Worm (Caenorhabditis elegans) whole organism, L4/young adult: Measurements from ENCODE around the gene Y49E10.4.
"Not testable (repeated sequence)": the region's sequence is repeated elsewhere in the genome, so short reads cannot be mapped to it uniquely, and the experiment has no call there.

Experiments
- W03F9.2 ChIP-seq: fragments of 150-350 bp; optimal IDR thresholded peaks from 2 replicates; lab custom pipeline; 2014; ENCODE audit warnings: missing biosample characterization, missing genetic modification characterization
- dao-5 ChIP-seq: sonication (generic microtip); optimal IDR thresholded peaks from 2 replicates; lab custom pipeline; 2016; ENCODE audit warnings: missing genotype, missing genetic modification characterization, moderate library complexity, missing compliant biosample characterization
- him-1 ChIP-seq: sonication (generic microtip); optimal IDR thresholded peaks from 2 replicates; lab custom pipeline; 2016; ENCODE audit warnings: missing genotype, missing genetic modification reagents, missing genetic modification characterization, missing compliant biosample characterization

Gene Y49E10.4

ce11 chrIII:12383709-12384108, at the start of gene Y49E10.4:
Y49E10.4 (minus strand) TSS chrIII:12383809.
- TF ChIP-seq dao-5, W03F9.2, him-1 (tag; lab: Kevin White, UChicago): not testable (repeated sequence)

- TF ChIP-seq him-1 (tag; lab: Kevin White, UChicago): no peak
- TF ChIP-seq W03F9.2 (tag; lab: Kevin White, UChicago): no peak
- TF ChIP-seq dao-5 (tag; lab: Kevin White, UChicago): no peak
Measured at ce11 chrIII:12430209-12430608, 46.6 kb upstream of the Y49E10.4 start, which contains the start of gene Y49E10.16. Y49E10.16 (plus strand) TSS chrIII:12430509.

ce11 chrIII:12429579-12430084, 46.0 kb upstream of the Y49E10.4 start, which contains the start of gene snr-6:
snr-6 (minus strand) TSS chrIII:12429629.
- TF ChIP-seq him-1 (tag; lab: Kevin White, UChicago): no peak
- peak; percentile 80 for TF ChIP-seq W03F9.2 (tag; lab: Kevin White, UChicago)
- TF ChIP-seq dao-5 (tag; lab: Kevin White, UChicago): no peak

ce11 chrIII:12428799-12429351, 45.3 kb upstream of the Y49E10.4 start:
- TF ChIP-seq W03F9.2 (tag; lab: Kevin White, UChicago) (no peak), dao-5 (tag; lab: Kevin White, UChicago) (no peak), him-1 (tag; lab: Kevin White, UChicago) (no peak)

ce11 chrIII:12428264-12428627, 44.6 kb upstream of the Y49E10.4 start:
- TF ChIP-seq dao-5 (tag; lab: Kevin White, UChicago) (no peak), W03F9.2 (tag; lab: Kevin White, UChicago) (no peak), him-1 (tag; lab: Kevin White, UChicago) (no peak)

ce11 chrIII:12427527-12428263, 44.1 kb upstream of the Y49E10.4 start:
- no peak for TF ChIP-seq him-1 (tag; lab: Kevin White, UChicago)
- no peak for TF ChIP-seq W03F9.2 (tag; lab: Kevin White, UChicago)
- TF ChIP-seq dao-5 (tag; lab: Kevin White, UChicago): no peak

ce11 chrIII:12426558-12426957, 42.9 kb upstream of the Y49E10.4 start, which contains the start of gene pie-1:
pie-1 (plus strand) TSS chrIII:12426893.
- TF ChIP-seq dao-5 (tag; lab: Kevin White, UChicago) (no peak), him-1 (tag; lab: Kevin White, UChicago) (no peak), W03F9.2 (tag; lab: Kevin White, UChicago) (no peak)

- TF ChIP-seq dao-5 (tag; lab: Kevin White, UChicago): no peak
Measured at ce11 chrIII:12425846-12426405, 42.3 kb upstream of the Y49E10.4 start.

ce11 chrIII:12424663-12425062, 41.1 kb upstream of the Y49E10.4 start:
- TF ChIP-seq him-1 (tag; lab: Kevin White, UChicago): no peak
- no peak for TF ChIP-seq dao-5 (tag; lab: Kevin White, UChicago)
- no peak for TF ChIP-seq W03F9.2 (tag; lab: Kevin White, UChicago)

- TF ChIP-seq dao-5 (tag; lab: Kevin White, UChicago) (no peak), W03F9.2 (tag; lab: Kevin White, UChicago) (peak; percentile 15)
Measured at ce11 chrIII:12424066-12424465, 40.5 kb upstream of the Y49E10.4 start.

- no peak for TF ChIP-seq W03F9.2 (tag; lab: Kevin White, UChicago)
- no peak for TF ChIP-seq dao-5 (tag; lab: Kevin White, UChicago)
- no peak for TF ChIP-seq him-1 (tag; lab: Kevin White, UChicago)
Measured at ce11 chrIII:12421708-12422107, 38.1 kb upstream of the Y49E10.4 start, which contains the start of gene tat-1. tat-1 (minus strand) TSS chrIII:12421718.

ce11 chrIII:12420256-12420655, 36.6 kb upstream of the Y49E10.4 start:
- TF ChIP-seq W03F9.2 (tag; lab: Kevin White, UChicago): no peak
- no peak for TF ChIP-seq dao-5 (tag; lab: Kevin White, UChicago)
- no peak for TF ChIP-seq him-1 (tag; lab: Kevin White, UChicago)

- TF ChIP-seq him-1 (tag; lab: Kevin White, UChicago) (no peak), dao-5 (tag; lab: Kevin White, UChicago) (no peak), W03F9.2 (tag; lab: Kevin White, UChicago) (no peak)
Measured at ce11 chrIII:12414533-12414932, 30.9 kb upstream of the Y49E10.4 start.
